Fruit fly (Drosophila melanogaster) whole organism, wandering third instar larva: ENCODE data around the gene Jon25Biii.

Experiments used
- Abd-B ChIP-seq: fragments of >200 bp; optimal IDR thresholded peaks from 2 replicates; lab custom pipeline; 2017; ENCODE audit warnings: missing biosample characterization, missing genetic modification characterization
- CG32264 ChIP-seq: fragments of 200-800 bp; sonication (Bioruptor generic); optimal IDR thresholded peaks from 2 replicates; lab custom pipeline; 2016; ENCODE audit warnings: missing biosample characterization, missing genetic modification characterization
- CG9705 ChIP-seq: fragments of 200-800 bp; sonication (Bioruptor generic); optimal IDR thresholded peaks from 2 replicates; lab custom pipeline; 2018; ENCODE audit warnings: missing biosample characterization, mild to moderate bottlenecking, missing genetic modification characterization
- CrebA ChIP-seq: fragments of 200-800 bp; sonication (Bioruptor generic); optimal IDR thresholded peaks from 2 replicates; lab custom pipeline; 2016; ENCODE audit warnings: missing biosample characterization, mild to moderate bottlenecking, missing genetic modification characterization, borderline replicate concordance
- Dfd ChIP-seq: fragments of >200 bp; optimal IDR thresholded peaks from 2 replicates; lab custom pipeline; 2017; ENCODE audit warnings: missing biosample characterization, missing genetic modification characterization
- Dif ChIP-seq: fragments of 200-275, 200-300 bp; sonication (Bioruptor generic); optimal IDR thresholded peaks from 2 replicates; lab custom pipeline; 2018; ENCODE audit warnings: missing biosample characterization, missing genetic modification characterization; ENCODE audit not compliant: partially characterized antibody
- GATAd ChIP-seq: sonication (Bioruptor generic); optimal IDR thresholded peaks from 2 replicates; lab custom pipeline; 2016; ENCODE audit warnings: missing biosample characterization, missing genetic modification characterization
- HLH106 ChIP-seq: fragments of 200-800 bp; optimal IDR thresholded peaks from 3 replicates; lab custom pipeline; 2019; ENCODE audit warnings: missing biosample characterization, mild to moderate bottlenecking, missing genetic modification characterization, moderate library complexity
- Hnf4 ChIP-seq: fragments of 200-800 bp; sonication (Bioruptor generic); optimal IDR thresholded peaks from 2 replicates; lab custom pipeline; 2016; ENCODE audit warnings: missing biosample characterization, mild to moderate bottlenecking, missing genetic modification characterization
- Hr78 ChIP-seq: fragments of >200 bp; optimal IDR thresholded peaks from 2 replicates; lab custom pipeline; 2017; ENCODE audit warnings: missing biosample characterization, missing genetic modification characterization
- Hr83 ChIP-seq: fragments of 200-300 bp; sonication (Bioruptor generic); optimal IDR thresholded peaks from 2 replicates; lab custom pipeline; 2016; ENCODE audit warnings: missing biosample characterization, mild to moderate bottlenecking, missing genetic modification characterization, moderate library complexity; ENCODE audit not compliant: poor library complexity, severe bottlenecking
- Jra ChIP-seq: sonication (Bioruptor generic); optimal IDR thresholded peaks from 2 replicates; lab custom pipeline; 2016; ENCODE audit warnings: missing biosample characterization, missing genetic modification characterization
- Mio ChIP-seq: sonication (Bioruptor generic); optimal IDR thresholded peaks from 2 replicates; lab custom pipeline; 2016; ENCODE audit warnings: missing biosample characterization, missing genetic modification characterization
- Myc ChIP-seq: fragments of >200 bp; optimal IDR thresholded peaks from 2 replicates; lab custom pipeline; 2017
- N ChIP-seq: fragments of >200 bp; optimal IDR thresholded peaks from 2 replicates; lab custom pipeline; 2018; ENCODE audit warnings: missing biosample characterization, missing external identifiers, missing genetic modification characterization
- OdsH ChIP-seq: fragments of 200-800 bp; sonication (Bioruptor generic); optimal IDR thresholded peaks from 2 replicates; lab custom pipeline; 2016; ENCODE audit warnings: missing biosample characterization, mild to moderate bottlenecking, missing genetic modification characterization
- Rel ChIP-seq, 2 experiments: fragments of 200-800 bp; sonication (Bioruptor generic) in 1 of 2; optimal IDR thresholded peaks; 2 replicates in 1 of 2; 3 replicates in 1 of 2; lab custom pipeline; 2016 to 2019; ENCODE audit warnings: mild to moderate bottlenecking in 2 of 2, missing biosample characterization in 2 of 2, missing genetic modification characterization in 2 of 2, moderate library complexity in 1 of 2
- Sp1 ChIP-seq: fragments of 200-800 bp; sonication (Bioruptor generic); optimal IDR thresholded peaks from 3 replicates; lab custom pipeline; 2019; ENCODE audit warnings: missing biosample characterization, mild to moderate bottlenecking, missing genetic modification characterization, moderate library complexity
- Vsx2 ChIP-seq: fragments of 200-300, 225-300 bp; sonication (Bioruptor generic); optimal IDR thresholded peaks from 2 replicates; lab custom pipeline; 2018; ENCODE audit warnings: missing biosample characterization, missing genetic modification characterization; ENCODE audit not compliant: partially characterized antibody
- br ChIP-seq: fragments of 200-800 bp; sonication (Bioruptor generic); optimal IDR thresholded peaks from 2 replicates; lab custom pipeline; 2016; ENCODE audit warnings: missing biosample characterization, missing genetic modification characterization
- brk ChIP-seq: fragments of 200-800 bp; sonication (Bioruptor generic); optimal IDR thresholded peaks from 2 replicates; lab custom pipeline; 2016; ENCODE audit warnings: missing biosample characterization, mild to moderate bottlenecking, missing genetic modification characterization
- dl ChIP-seq, 2 experiments: fragments of 175-275, 200-275 bp in 1 of 2; fragments of 200-275 bp in 1 of 2; sonication (Bioruptor generic); optimal IDR thresholded peaks; lab custom pipeline; 2018; ENCODE audit warnings: mild to moderate bottlenecking in 2 of 2, missing biosample characterization in 2 of 2, missing genetic modification characterization in 2 of 2, moderate library complexity in 2 of 2; ENCODE audit not compliant: partially characterized antibody in 2 of 2, insufficient read depth in 1 of 2
- dmrt93B ChIP-seq: fragments of 200-800 bp; sonication (Bioruptor generic); optimal IDR thresholded peaks from 2 replicates; lab custom pipeline; 2018; ENCODE audit warnings: missing biosample characterization, mild to moderate bottlenecking, missing genetic modification characterization
- dsf ChIP-seq: sonication (Bioruptor generic); optimal IDR thresholded peaks from 2 replicates; lab custom pipeline; 2016; ENCODE audit warnings: missing biosample characterization, missing genetic modification characterization, borderline replicate concordance
- ey ChIP-seq: fragments of 200-800 bp; sonication (Bioruptor generic); optimal IDR thresholded peaks from 2 replicates; lab custom pipeline; 2016; ENCODE audit warnings: missing biosample characterization, missing genetic modification characterization
- foxo ChIP-seq, 2 experiments: fragments of 200-800 bp; sonication (Bioruptor generic); optimal IDR thresholded peaks; 2 replicates in 1 of 2; 3 replicates in 1 of 2; lab custom pipeline; 2016 to 2017; ENCODE audit warnings: missing biosample characterization in 2 of 2, missing genetic modification characterization in 2 of 2
- fru ChIP-seq: fragments of 200-800 bp; sonication (Bioruptor generic); optimal IDR thresholded peaks from 3 replicates; lab custom pipeline; 2016; ENCODE audit warnings: missing biosample characterization, mild to moderate bottlenecking, missing genetic modification characterization
- h ChIP-seq: fragments of 200-800 bp; sonication (Bioruptor generic); optimal IDR thresholded peaks from 3 replicates; lab custom pipeline; 2016; ENCODE audit warnings: missing biosample characterization, mild to moderate bottlenecking, missing genetic modification characterization
- jim ChIP-seq: fragments of 175-275, 200-325 bp; sonication (Bioruptor generic); optimal IDR thresholded peaks from 2 replicates; lab custom pipeline; 2016; ENCODE audit warnings: missing biosample characterization, mild to moderate bottlenecking, missing genetic modification characterization
- lola ChIP-seq: fragments of >200 bp; optimal IDR thresholded peaks from 2 replicates; lab custom pipeline; 2017; ENCODE audit warnings: missing biosample characterization, missing genetic modification characterization
- pan ChIP-seq: fragments of >200 bp; optimal IDR thresholded peaks from 2 replicates; lab custom pipeline; 2017
- psq ChIP-seq: fragments of 200-800 bp; sonication (Bioruptor generic); optimal IDR thresholded peaks from 3 replicates; lab custom pipeline; 2017; ENCODE audit warnings: missing biosample characterization, mild to moderate bottlenecking, missing genetic modification characterization, moderate library complexity
- rgr ChIP-seq: fragments of 200-800 bp; sonication (Bioruptor generic); optimal IDR thresholded peaks from 3 replicates; lab custom pipeline; 2016; ENCODE audit warnings: missing biosample characterization, mild to moderate bottlenecking, missing genetic modification characterization
- sage ChIP-seq: fragments of 200-800 bp; sonication (Bioruptor generic); optimal IDR thresholded peaks from 2 replicates; lab custom pipeline; 2016; ENCODE audit warnings: missing biosample characterization, mild to moderate bottlenecking, missing genetic modification characterization
- sv ChIP-seq: fragments of 200-800 bp; sonication (Bioruptor generic); optimal IDR thresholded peaks from 3 replicates; lab custom pipeline; 2016; ENCODE audit warnings: missing biosample characterization, missing genetic modification characterization
- tai ChIP-seq: sonication (Bioruptor generic); optimal IDR thresholded peaks from 2 replicates; lab custom pipeline; 2016; ENCODE audit warnings: missing biosample characterization, missing genetic modification characterization
- usp ChIP-seq: fragments of >200 bp; optimal IDR thresholded peaks from 2 replicates; lab custom pipeline; 2017; ENCODE audit warnings: missing biosample characterization, missing genetic modification characterization
- woc ChIP-seq: sonication (Bioruptor generic); optimal IDR thresholded peaks from 2 replicates; lab custom pipeline; 2016; ENCODE audit warnings: missing biosample characterization, mild to moderate bottlenecking, missing genetic modification characterization

Jon25Biii gene

dm6 chr2L:4998571-4999191, 48.1 kb upstream of the Jon25Biii start:
- no peak for TF ChIP-seq usp (GFP tag; lab: Kevin White, UChicago)
- TF ChIP-seq Dif (GFP tag; lab: Kevin White, UChicago) = no peak
- TF ChIP-seq br = no peak
- no peak for TF ChIP-seq Hr83 (GFP tag; lab: Kevin White, UChicago)

- TF ChIP-seq Hnf4 (GFP tag; lab: Kevin White, UChicago) (no peak), Vsx2 (GFP tag; lab: Kevin White, UChicago) (no peak), pan (lab: Kevin White, UChicago) (no peak), dsf (GFP tag; lab: Kevin White, UChicago) (no peak), OdsH (GFP tag; lab: Kevin White, UChicago) (no peak), jim (no peak), Rel (GFP tag; optimal IDR thresholded peaks at IDR 0.05; lab: Kevin White, UChicago) (no peak), Rel (tag; optimal IDR thresholded peaks at IDR 0.05; lab: Kevin White, UChicago) (no peak), dmrt93B (GFP tag; lab: Kevin White, UChicago) (no peak), h (GFP tag; lab: Kevin White, UChicago) (no peak), Sp1 (GFP tag; lab: Kevin White, UChicago) (no peak)
Observed at dm6 chr2L:4998260-4998560, 47.6 kb upstream of the Jon25Biii start.

dm6 chr2L:4997401-4998259, 47.1 kb upstream of the Jon25Biii start:
- TF ChIP-seq HLH106 (tag; lab: Kevin White, UChicago) = peak; percentile 98
- peak; percentile 98 for TF ChIP-seq OdsH (GFP tag; lab: Kevin White, UChicago)
- peak; percentile 95 for TF ChIP-seq psq (GFP tag; lab: Kevin White, UChicago)
- no peak for TF ChIP-seq Abd-B (GFP tag; lab: Kevin White, UChicago)
- TF ChIP-seq jim = no peak
- TF ChIP-seq sage = peak; percentile 96
- no peak for TF ChIP-seq pan (lab: Kevin White, UChicago)
- TF ChIP-seq woc (GFP tag; lab: Kevin White, UChicago) = peak; percentile 99
- peak; percentile 99 for TF ChIP-seq br
- TF ChIP-seq CG9705 (GFP tag; lab: Kevin White, UChicago) = peak; percentile 96
- peak; percentile 97 for TF ChIP-seq tai (GFP tag; lab: Kevin White, UChicago)
- no peak for TF ChIP-seq Hr78 (GFP tag; lab: Kevin White, UChicago)
- TF ChIP-seq Sp1 (GFP tag; lab: Kevin White, UChicago) = peak; percentile 98
- TF ChIP-seq brk (GFP tag; lab: Kevin White, UChicago) = peak; percentile 94
- TF ChIP-seq Dif (GFP tag; lab: Kevin White, UChicago) = peak; percentile 94
- TF ChIP-seq h (GFP tag; lab: Kevin White, UChicago) = peak; percentile 99
- TF ChIP-seq foxo (GFP tag; optimal IDR thresholded peaks at IDR 0.05; lab: Kevin White, UChicago) = peak; percentile 97 to 99
- TF ChIP-seq CrebA (GFP tag; lab: Kevin White, UChicago) = peak; percentile 95
- TF ChIP-seq Hr83 (GFP tag; lab: Kevin White, UChicago) = peak; percentile 92
- no peak for TF ChIP-seq usp (GFP tag; lab: Kevin White, UChicago)
- peak; percentile 94 for TF ChIP-seq dsf (GFP tag; lab: Kevin White, UChicago)
- peak; percentile 94 for TF ChIP-seq GATAd
- peak; percentile 98 for TF ChIP-seq dmrt93B (GFP tag; lab: Kevin White, UChicago)
- TF ChIP-seq Rel (GFP tag; optimal IDR thresholded peaks at IDR 0.05; lab: Kevin White, UChicago) = peak; percentile 95
- peak; percentile 97 for TF ChIP-seq Rel (tag; optimal IDR thresholded peaks at IDR 0.05; lab: Kevin White, UChicago)
- peak; percentile 97 for TF ChIP-seq Jra
- no peak for TF ChIP-seq Dfd (GFP tag; lab: Kevin White, UChicago)
- TF ChIP-seq lola (GFP tag; lab: Kevin White, UChicago) = no peak
- peak; percentile 98 for TF ChIP-seq Hnf4 (GFP tag; lab: Kevin White, UChicago)
- peak; percentile 69 for TF ChIP-seq Vsx2 (GFP tag; lab: Kevin White, UChicago)
- TF ChIP-seq dl (GFP tag; optimal IDR thresholded peaks at IDR 0.05; lab: Kevin White, UChicago; ENCODE audit: insufficient read depth in 1 of 2, partially characterized antibody in 2 of 2) = peak; percentile 80 to 91
- peak; percentile 92 for TF ChIP-seq Mio (GFP tag; lab: Kevin White, UChicago)
- peak; percentile 100 for TF ChIP-seq fru (GFP tag; lab: Kevin White, UChicago)
- peak; percentile 99 for TF ChIP-seq rgr (GFP tag; lab: Kevin White, UChicago)
- TF ChIP-seq CG32264 = peak; percentile 98
- peak; percentile 98 for TF ChIP-seq sv (GFP tag; lab: Kevin White, UChicago)
- peak; percentile 88 for TF ChIP-seq N (GFP tag; lab: Kevin White, UChicago)
- TF ChIP-seq Myc (lab: Kevin White, UChicago) = peak; percentile 37
- peak; percentile 99 for TF ChIP-seq ey
